Fruit fly (Drosophila melanogaster) whole organism, wandering third instar larva: ENCODE measurements around the gene grnd.

Source experiments
- Abd-B ChIP-seq: fragments of >200 bp; optimal IDR thresholded peaks from 2 replicates; lab custom pipeline; 2017; ENCODE audit warnings: missing biosample characterization, missing genetic modification characterization
- CG32264 ChIP-seq: fragments of 200-800 bp; sonication (Bioruptor generic); optimal IDR thresholded peaks from 2 replicates; lab custom pipeline; 2016; ENCODE audit warnings: missing biosample characterization, missing genetic modification characterization
- CG9705 ChIP-seq: fragments of 200-800 bp; sonication (Bioruptor generic); optimal IDR thresholded peaks from 2 replicates; lab custom pipeline; 2018; ENCODE audit warnings: missing biosample characterization, mild to moderate bottlenecking, missing genetic modification characterization
- CrebA ChIP-seq: fragments of 200-800 bp; sonication (Bioruptor generic); optimal IDR thresholded peaks from 2 replicates; lab custom pipeline; 2016; ENCODE audit warnings: missing biosample characterization, mild to moderate bottlenecking, missing genetic modification characterization, borderline replicate concordance
- Dfd ChIP-seq: fragments of >200 bp; optimal IDR thresholded peaks from 2 replicates; lab custom pipeline; 2017; ENCODE audit warnings: missing biosample characterization, missing genetic modification characterization
- Dif ChIP-seq: fragments of 200-275, 200-300 bp; sonication (Bioruptor generic); optimal IDR thresholded peaks from 2 replicates; lab custom pipeline; 2018; ENCODE audit warnings: missing biosample characterization, missing genetic modification characterization; ENCODE audit not compliant: partially characterized antibody
- GATAd ChIP-seq: sonication (Bioruptor generic); optimal IDR thresholded peaks from 2 replicates; lab custom pipeline; 2016; ENCODE audit warnings: missing biosample characterization, missing genetic modification characterization
- HLH106 ChIP-seq: fragments of 200-800 bp; optimal IDR thresholded peaks from 3 replicates; lab custom pipeline; 2019; ENCODE audit warnings: missing biosample characterization, mild to moderate bottlenecking, missing genetic modification characterization, moderate library complexity
- Hnf4 ChIP-seq: fragments of 200-800 bp; sonication (Bioruptor generic); optimal IDR thresholded peaks from 2 replicates; lab custom pipeline; 2016; ENCODE audit warnings: missing biosample characterization, mild to moderate bottlenecking, missing genetic modification characterization
- Hr78 ChIP-seq: fragments of >200 bp; optimal IDR thresholded peaks from 2 replicates; lab custom pipeline; 2017; ENCODE audit warnings: missing biosample characterization, missing genetic modification characterization
- Hr83 ChIP-seq: fragments of 200-300 bp; sonication (Bioruptor generic); optimal IDR thresholded peaks from 2 replicates; lab custom pipeline; 2016; ENCODE audit warnings: missing biosample characterization, mild to moderate bottlenecking, missing genetic modification characterization, moderate library complexity; ENCODE audit not compliant: poor library complexity, severe bottlenecking
- Jra ChIP-seq: sonication (Bioruptor generic); optimal IDR thresholded peaks from 2 replicates; lab custom pipeline; 2016; ENCODE audit warnings: missing biosample characterization, missing genetic modification characterization
- Mio ChIP-seq: sonication (Bioruptor generic); optimal IDR thresholded peaks from 2 replicates; lab custom pipeline; 2016; ENCODE audit warnings: missing biosample characterization, missing genetic modification characterization
- Myc ChIP-seq: fragments of >200 bp; optimal IDR thresholded peaks from 2 replicates; lab custom pipeline; 2017
- N ChIP-seq: fragments of >200 bp; optimal IDR thresholded peaks from 2 replicates; lab custom pipeline; 2018; ENCODE audit warnings: missing biosample characterization, missing external identifiers, missing genetic modification characterization
- OdsH ChIP-seq: fragments of 200-800 bp; sonication (Bioruptor generic); optimal IDR thresholded peaks from 2 replicates; lab custom pipeline; 2016; ENCODE audit warnings: missing biosample characterization, mild to moderate bottlenecking, missing genetic modification characterization
- Rel ChIP-seq, 2 experiments: fragments of 200-800 bp; sonication (Bioruptor generic) in 1 of 2; optimal IDR thresholded peaks; 2 replicates in 1 of 2; 3 replicates in 1 of 2; lab custom pipeline; 2016 to 2019; ENCODE audit warnings: mild to moderate bottlenecking in 2 of 2, missing biosample characterization in 2 of 2, missing genetic modification characterization in 2 of 2, moderate library complexity in 1 of 2
- Sp1 ChIP-seq: fragments of 200-800 bp; sonication (Bioruptor generic); optimal IDR thresholded peaks from 3 replicates; lab custom pipeline; 2019; ENCODE audit warnings: missing biosample characterization, mild to moderate bottlenecking, missing genetic modification characterization, moderate library complexity
- Vsx2 ChIP-seq: fragments of 200-300, 225-300 bp; sonication (Bioruptor generic); optimal IDR thresholded peaks from 2 replicates; lab custom pipeline; 2018; ENCODE audit warnings: missing biosample characterization, missing genetic modification characterization; ENCODE audit not compliant: partially characterized antibody
- br ChIP-seq: fragments of 200-800 bp; sonication (Bioruptor generic); optimal IDR thresholded peaks from 2 replicates; lab custom pipeline; 2016; ENCODE audit warnings: missing biosample characterization, missing genetic modification characterization
- brk ChIP-seq: fragments of 200-800 bp; sonication (Bioruptor generic); optimal IDR thresholded peaks from 2 replicates; lab custom pipeline; 2016; ENCODE audit warnings: missing biosample characterization, mild to moderate bottlenecking, missing genetic modification characterization
- dl ChIP-seq, 2 experiments: fragments of 175-275, 200-275 bp in 1 of 2; fragments of 200-275 bp in 1 of 2; sonication (Bioruptor generic); optimal IDR thresholded peaks; lab custom pipeline; 2018; ENCODE audit warnings: mild to moderate bottlenecking in 2 of 2, missing biosample characterization in 2 of 2, missing genetic modification characterization in 2 of 2, moderate library complexity in 2 of 2; ENCODE audit not compliant: partially characterized antibody in 2 of 2, insufficient read depth in 1 of 2
- dmrt93B ChIP-seq: fragments of 200-800 bp; sonication (Bioruptor generic); optimal IDR thresholded peaks from 2 replicates; lab custom pipeline; 2018; ENCODE audit warnings: missing biosample characterization, mild to moderate bottlenecking, missing genetic modification characterization
- dsf ChIP-seq: sonication (Bioruptor generic); optimal IDR thresholded peaks from 2 replicates; lab custom pipeline; 2016; ENCODE audit warnings: missing biosample characterization, missing genetic modification characterization, borderline replicate concordance
- ey ChIP-seq: fragments of 200-800 bp; sonication (Bioruptor generic); optimal IDR thresholded peaks from 2 replicates; lab custom pipeline; 2016; ENCODE audit warnings: missing biosample characterization, missing genetic modification characterization
- foxo ChIP-seq, 2 experiments: fragments of 200-800 bp; sonication (Bioruptor generic); optimal IDR thresholded peaks; 2 replicates in 1 of 2; 3 replicates in 1 of 2; lab custom pipeline; 2016 to 2017; ENCODE audit warnings: missing biosample characterization in 2 of 2, missing genetic modification characterization in 2 of 2
- fru ChIP-seq: fragments of 200-800 bp; sonication (Bioruptor generic); optimal IDR thresholded peaks from 3 replicates; lab custom pipeline; 2016; ENCODE audit warnings: missing biosample characterization, mild to moderate bottlenecking, missing genetic modification characterization
- h ChIP-seq: fragments of 200-800 bp; sonication (Bioruptor generic); optimal IDR thresholded peaks from 3 replicates; lab custom pipeline; 2016; ENCODE audit warnings: missing biosample characterization, mild to moderate bottlenecking, missing genetic modification characterization
- jim ChIP-seq: fragments of 175-275, 200-325 bp; sonication (Bioruptor generic); optimal IDR thresholded peaks from 2 replicates; lab custom pipeline; 2016; ENCODE audit warnings: missing biosample characterization, mild to moderate bottlenecking, missing genetic modification characterization
- lola ChIP-seq: fragments of >200 bp; optimal IDR thresholded peaks from 2 replicates; lab custom pipeline; 2017; ENCODE audit warnings: missing biosample characterization, missing genetic modification characterization
- pan ChIP-seq: fragments of >200 bp; optimal IDR thresholded peaks from 2 replicates; lab custom pipeline; 2017
- psq ChIP-seq: fragments of 200-800 bp; sonication (Bioruptor generic); optimal IDR thresholded peaks from 3 replicates; lab custom pipeline; 2017; ENCODE audit warnings: missing biosample characterization, mild to moderate bottlenecking, missing genetic modification characterization, moderate library complexity
- rgr ChIP-seq: fragments of 200-800 bp; sonication (Bioruptor generic); optimal IDR thresholded peaks from 3 replicates; lab custom pipeline; 2016; ENCODE audit warnings: missing biosample characterization, mild to moderate bottlenecking, missing genetic modification characterization
- sage ChIP-seq: fragments of 200-800 bp; sonication (Bioruptor generic); optimal IDR thresholded peaks from 2 replicates; lab custom pipeline; 2016; ENCODE audit warnings: missing biosample characterization, mild to moderate bottlenecking, missing genetic modification characterization
- sv ChIP-seq: fragments of 200-800 bp; sonication (Bioruptor generic); optimal IDR thresholded peaks from 3 replicates; lab custom pipeline; 2016; ENCODE audit warnings: missing biosample characterization, missing genetic modification characterization
- tai ChIP-seq: sonication (Bioruptor generic); optimal IDR thresholded peaks from 2 replicates; lab custom pipeline; 2016; ENCODE audit warnings: missing biosample characterization, missing genetic modification characterization
- usp ChIP-seq: fragments of >200 bp; optimal IDR thresholded peaks from 2 replicates; lab custom pipeline; 2017; ENCODE audit warnings: missing biosample characterization, missing genetic modification characterization
- woc ChIP-seq: sonication (Bioruptor generic); optimal IDR thresholded peaks from 2 replicates; lab custom pipeline; 2016; ENCODE audit warnings: missing biosample characterization, mild to moderate bottlenecking, missing genetic modification characterization

grnd gene

DNA sequence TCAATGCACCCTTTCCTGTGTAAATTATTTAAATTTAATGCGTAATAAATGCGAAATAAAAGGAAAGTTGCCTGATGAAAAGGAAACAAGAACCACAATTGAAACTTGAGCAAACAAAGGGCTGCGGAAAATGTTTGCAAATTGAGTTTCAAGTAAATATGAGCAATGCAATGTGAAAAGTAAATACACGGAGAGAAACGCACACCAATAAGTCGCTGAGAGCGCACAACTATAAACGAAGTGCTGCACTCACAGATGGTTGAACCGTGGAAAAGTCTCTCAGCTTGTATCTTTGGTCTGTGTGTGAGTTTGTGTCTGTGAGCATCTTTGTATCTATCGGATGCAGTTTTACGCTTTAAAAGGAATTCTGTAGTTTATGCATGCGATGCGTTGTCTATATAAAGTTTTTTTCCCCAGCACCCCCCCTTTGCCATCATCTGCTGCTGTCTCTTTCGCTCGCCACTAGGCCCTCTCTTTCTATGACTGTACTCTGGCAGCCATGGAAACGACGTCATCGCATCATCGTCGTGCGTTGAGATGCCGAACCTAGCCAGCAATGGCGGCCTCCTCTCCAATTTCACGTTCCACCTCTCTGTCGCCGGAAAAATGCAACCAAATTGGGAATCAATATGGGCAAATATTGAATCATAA lies 25.4 kb upstream of the grnd start:
- TF ChIP-seq dmrt93B (GFP tag; lab: Kevin White, UChicago) (no peak), lola (no peak), OdsH (GFP tag; lab: Kevin White, UChicago) (no peak), Mio (GFP tag; lab: Kevin White, UChicago) (no peak), Hr83 (GFP tag; lab: Kevin White, UChicago) (no peak), Sp1 (GFP tag; lab: Kevin White, UChicago) (no peak), N (no peak), Vsx2 (GFP tag; lab: Kevin White, UChicago) (no peak), Myc (lab: Kevin White, UChicago) (no peak), Hr78 (GFP tag; lab: Kevin White, UChicago) (no peak), ey (no peak), usp (GFP tag; lab: Kevin White, UChicago) (no peak), dl (GFP tag; optimal IDR thresholded peaks at IDR 0.05; lab: Kevin White, UChicago; ENCODE audit: insufficient read depth in 1 of 2, partially characterized antibody in 2 of 2) (no peak), jim (GFP tag; lab: Kevin White, UChicago) (no peak), Rel (GFP tag; optimal IDR thresholded peaks at IDR 0.05; lab: Kevin White, UChicago) (no peak), Rel (tag; optimal IDR thresholded peaks at IDR 0.05; lab: Kevin White, UChicago) (no peak)

DNA sequence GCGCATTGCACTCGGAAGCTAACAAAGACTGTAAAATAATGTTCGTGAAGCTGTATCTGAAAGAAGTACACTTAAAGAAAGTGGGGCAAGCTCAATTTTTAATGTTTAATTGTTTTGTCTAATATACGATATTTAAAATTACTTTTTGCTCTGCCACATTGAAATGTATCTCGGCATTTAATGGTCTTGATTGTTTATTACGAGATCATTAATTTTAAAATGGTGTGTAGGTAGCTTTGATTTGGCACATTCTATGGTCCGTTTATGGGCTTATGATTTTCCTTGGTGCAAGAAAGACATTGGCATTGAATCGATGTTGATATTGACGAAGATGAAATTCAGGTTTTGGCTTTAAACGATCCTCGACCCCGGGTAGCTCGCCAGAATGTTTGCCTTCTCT lies 21.6 kb upstream of the grnd start:
- peak; percentile 57 for TF ChIP-seq dmrt93B (GFP tag; lab: Kevin White, UChicago)
- TF ChIP-seq br (GFP tag; lab: Kevin White, UChicago), result peak; percentile 83
- peak; percentile 36 for TF ChIP-seq CrebA
- peak; percentile 81 for TF ChIP-seq HLH106
- peak; percentile 42 for TF ChIP-seq Jra (GFP tag; lab: Kevin White, UChicago)
- peak; percentile 71 for TF ChIP-seq ey
- TF ChIP-seq sage, result peak; percentile 24
- TF ChIP-seq Mio (GFP tag; lab: Kevin White, UChicago), result no peak
- TF ChIP-seq dl (GFP tag; optimal IDR thresholded peaks at IDR 0.05; lab: Kevin White, UChicago; ENCODE audit: insufficient read depth in 1 of 2, partially characterized antibody in 2 of 2), result no peak
- TF ChIP-seq Hnf4 (GFP tag; lab: Kevin White, UChicago), result peak; percentile 53
- peak in 1 of 2 experiments; percentile 66 for TF ChIP-seq foxo (GFP tag; optimal IDR thresholded peaks at IDR 0.05; lab: Kevin White, UChicago)
- TF ChIP-seq dsf, result peak; percentile 14
- no peak for TF ChIP-seq Vsx2 (GFP tag; lab: Kevin White, UChicago)
- TF ChIP-seq N, result no peak
- no peak for TF ChIP-seq Dfd
- TF ChIP-seq Myc (lab: Kevin White, UChicago), result no peak
- TF ChIP-seq Rel (GFP tag; optimal IDR thresholded peaks at IDR 0.05; lab: Kevin White, UChicago), result no peak
- no peak for TF ChIP-seq Rel (tag; optimal IDR thresholded peaks at IDR 0.05; lab: Kevin White, UChicago)
- TF ChIP-seq jim (GFP tag; lab: Kevin White, UChicago), result no peak
- TF ChIP-seq Hr83 (GFP tag; lab: Kevin White, UChicago), result peak; percentile 4
- TF ChIP-seq GATAd (GFP tag; lab: Kevin White, UChicago), result no peak
- peak; percentile 58 for TF ChIP-seq tai (GFP tag; lab: Kevin White, UChicago)
- no peak for TF ChIP-seq Hr78 (GFP tag; lab: Kevin White, UChicago)
- TF ChIP-seq CG32264 (GFP tag; lab: Kevin White, UChicago), result peak; percentile 33
- TF ChIP-seq brk (GFP tag; lab: Kevin White, UChicago), result peak; percentile 15
- no peak for TF ChIP-seq Abd-B
- TF ChIP-seq fru (GFP tag; lab: Kevin White, UChicago), result peak; percentile 79
- TF ChIP-seq woc (GFP tag; lab: Kevin White, UChicago), result peak; percentile 69
- TF ChIP-seq sv, result no peak
- TF ChIP-seq h (GFP tag; lab: Kevin White, UChicago), result peak; percentile 74
- TF ChIP-seq usp (GFP tag; lab: Kevin White, UChicago), result no peak
- TF ChIP-seq pan (lab: Kevin White, UChicago), result no peak
- TF ChIP-seq Sp1 (GFP tag; lab: Kevin White, UChicago), result peak; percentile 84
- peak; percentile 51 for TF ChIP-seq CG9705 (GFP tag; lab: Kevin White, UChicago)
- no peak for TF ChIP-seq psq (GFP tag; lab: Kevin White, UChicago)
- TF ChIP-seq Dif, result no peak
- peak; percentile 77 for TF ChIP-seq OdsH (GFP tag; lab: Kevin White, UChicago)
- no peak for TF ChIP-seq lola
- TF ChIP-seq rgr, result peak; percentile 73
